Fruit fly (Drosophila melanogaster): ENCODE data around the gene TwdlL.

The TwdlL gene

DNA sequence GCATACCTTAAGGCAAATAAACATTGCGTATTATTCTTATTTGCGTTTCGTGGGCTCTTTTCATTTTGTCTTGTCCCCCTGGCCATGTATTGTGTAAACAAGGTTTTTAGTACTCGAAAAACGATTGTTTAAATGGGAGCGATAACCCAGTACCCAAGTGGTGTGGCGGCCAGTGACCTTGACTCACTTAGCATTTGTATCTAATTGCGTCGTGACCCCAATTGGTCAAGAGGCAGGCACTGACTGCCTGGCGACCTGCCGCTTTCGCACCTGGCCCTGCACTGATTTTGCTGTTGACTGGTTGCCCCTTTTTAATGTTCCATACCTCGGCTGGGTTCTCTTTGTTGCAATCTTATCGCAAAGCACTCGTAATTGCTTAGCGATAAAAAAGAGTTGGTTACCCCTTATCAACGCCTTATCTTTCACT, 37.3 kb downstream of the TwdlL start (continued):
- TF ChIP-seq foxo (GFP tag; optimal IDR thresholded peaks at IDR 0.05) = peak in 1 of 2 experiments; percentile 32
- peak; percentile 54 for TF ChIP-seq rgr (GFP tag; optimal IDR thresholded peaks at IDR 0.05)
- TF ChIP-seq dl (GFP tag; optimal IDR thresholded peaks at IDR 0.05; ENCODE audit: insufficient read depth in 1 of 2, partially characterized antibody in 2 of 2) = no peak
- TF ChIP-seq HLH106 (tag; optimal IDR thresholded peaks at IDR 0.05) = no peak
- TF ChIP-seq usp (GFP tag; optimal IDR thresholded peaks at IDR 0.05) = no peak
- TF ChIP-seq Dfd (GFP tag; optimal IDR thresholded peaks at IDR 0.05) = no peak
- TF ChIP-seq jim (GFP tag; optimal IDR thresholded peaks at IDR 0.05) = no peak
- TF ChIP-seq woc (GFP tag; optimal IDR thresholded peaks at IDR 0.05) = no peak
